Fruit fly (Drosophila melanogaster) whole organism: Measurements from ENCODE around the gene Dfd.

Experiments used
- CG8478 ChIP-seq: fragments of >200 bp; optimal IDR thresholded peaks from 2 replicates; lab custom pipeline; 2018; ENCODE audit warnings: inconsistent platforms
- Dll ChIP-seq: fragments of >200 bp; optimal IDR thresholded peaks from 2 replicates; lab custom pipeline; 2017
- EcR ChIP-seq, 2 experiments: fragments of >200 bp; optimal IDR thresholded peaks; 2 replicates each; lab custom pipeline; 2017; ENCODE audit warnings: missing biosample characterization in 2 of 2, missing genetic modification characterization in 2 of 2, missing genetic modification reagents in 2 of 2
- pan ChIP-seq: fragments of >200 bp; optimal IDR thresholded peaks from 2 replicates; lab custom pipeline; 2017
- psq ChIP-seq: fragments of >200 bp; optimal IDR thresholded peaks from 2 replicates; lab custom pipeline; 2017
- usp ChIP-seq: fragments of >200 bp; optimal IDR thresholded peaks from 2 replicates; lab custom pipeline; 2017; ENCODE audit warnings: missing biosample characterization, missing genetic modification characterization, mixed read lengths

Gene Dfd

dm6 chr3R:6791189-6791886 is at the start of gene Dfd:
Dfd (plus strand) TSS chr3R:6791836.
- no peak for TF ChIP-seq psq
- no peak for TF ChIP-seq EcR (GFP tag; optimal IDR thresholded peaks at IDR 0.05; lab: Kevin White, UChicago)
- no peak for TF ChIP-seq usp (GFP tag; lab: Kevin White, UChicago)
- TF ChIP-seq pan (lab: Kevin White, UChicago), result no peak
- peak; percentile 73 for TF ChIP-seq CG8478 (lab: Kevin White, UChicago)
- TF ChIP-seq Dll (lab: Kevin White, UChicago), result peak; percentile 71

dm6 chr3R:6741983-6742382 is 49.7 kb upstream of the Dfd start, which contains the start of gene pb:
pb (minus strand) TSS chr3R:6742063.
- TF ChIP-seq psq (no peak), EcR (GFP tag; optimal IDR thresholded peaks at IDR 0.05; lab: Kevin White, UChicago) (no peak), Dll (lab: Kevin White, UChicago) (no peak), CG8478 (lab: Kevin White, UChicago) (no peak), usp (GFP tag; lab: Kevin White, UChicago) (no peak), pan (lab: Kevin White, UChicago) (no peak)

dm6 chr3R:6744036-6744435 is 47.6 kb upstream of the Dfd start, which contains the start of gene zen2:
zen2 (minus strand) TSS chr3R:6744136.
- TF ChIP-seq CG8478 (lab: Kevin White, UChicago), result no peak

dm6 chr3R:6746212-6746611 is 45.4 kb upstream of the Dfd start:
- TF ChIP-seq pan (lab: Kevin White, UChicago) (no peak), EcR (GFP tag; optimal IDR thresholded peaks at IDR 0.05; lab: Kevin White, UChicago) (no peak), CG8478 (lab: Kevin White, UChicago) (no peak), psq (no peak), usp (GFP tag; lab: Kevin White, UChicago) (no peak), Dll (lab: Kevin White, UChicago) (no peak)

- TF ChIP-seq CG8478 (lab: Kevin White, UChicago), result no peak
These were observed 43.7 kb upstream of the Dfd start, which contains the start of gene CG34297 for dm6 chr3R:6747907-6748306. CG34297 (minus strand) TSS chr3R:6748007.

dm6 chr3R:6751467-6752155 is 40.0 kb upstream of the Dfd start:
- no peak for TF ChIP-seq usp (GFP tag; lab: Kevin White, UChicago)
- TF ChIP-seq psq, result no peak
- no peak for TF ChIP-seq pan (lab: Kevin White, UChicago)
- TF ChIP-seq EcR (GFP tag; optimal IDR thresholded peaks at IDR 0.05; lab: Kevin White, UChicago), result no peak
- TF ChIP-seq Dll (lab: Kevin White, UChicago), result no peak
- no peak for TF ChIP-seq CG8478 (lab: Kevin White, UChicago)

dm6 chr3R:6754104-6754951 is 37.3 kb upstream of the Dfd start, which contains the start of gene zen:
zen (minus strand) TSS chr3R:6754194.
- no peak for TF ChIP-seq CG8478 (lab: Kevin White, UChicago)
- no peak for TF ChIP-seq Dll (lab: Kevin White, UChicago)
- no peak for TF ChIP-seq psq
- TF ChIP-seq pan (lab: Kevin White, UChicago), result no peak

- TF ChIP-seq usp (GFP tag; lab: Kevin White, UChicago) (no peak), pan (lab: Kevin White, UChicago) (no peak), CG8478 (lab: Kevin White, UChicago) (no peak), Dll (lab: Kevin White, UChicago) (no peak)
These were observed 36.2 kb upstream of the Dfd start for dm6 chr3R:6755454-6755853.

- no peak for TF ChIP-seq psq
- TF ChIP-seq pan (lab: Kevin White, UChicago), result no peak
- no peak for TF ChIP-seq usp (GFP tag; lab: Kevin White, UChicago)
- TF ChIP-seq Dll (lab: Kevin White, UChicago), result no peak
- TF ChIP-seq EcR (GFP tag; optimal IDR thresholded peaks at IDR 0.05; lab: Kevin White, UChicago), result no peak
- TF ChIP-seq CG8478 (lab: Kevin White, UChicago), result no peak
These were observed 32.2 kb upstream of the Dfd start, which contains the start of gene bcd for dm6 chr3R:6759419-6759818. bcd (minus strand) TSS chr3R:6759466.

- TF ChIP-seq psq (no peak), Dll (lab: Kevin White, UChicago) (no peak), usp (GFP tag; lab: Kevin White, UChicago) (no peak), pan (lab: Kevin White, UChicago) (no peak), CG8478 (lab: Kevin White, UChicago) (no peak), EcR (GFP tag; optimal IDR thresholded peaks at IDR 0.05; lab: Kevin White, UChicago) (no peak)
These were observed 30.6 kb upstream of the Dfd start for dm6 chr3R:6760755-6761647.
